Worm (Caenorhabditis elegans) whole organism, L4 larva: Measurements from ENCODE around the gene ZK1073.2.

Source experiments
- D1046.2 ChIP-seq: fragments of 200-800 bp; sonication (Bioruptor generic); IDR thresholded peaks from 2 replicates; pipeline ENCODE4 v1.3.6; 2022; ENCODE audit warnings: missing genetic modification characterization, missing compliant biosample characterization
- F10B5.3 ChIP-seq: sonication (generic microtip); optimal IDR thresholded peaks from 2 replicates; lab custom pipeline; 2016; ENCODE audit warnings: mild to moderate bottlenecking, missing genetic modification characterization, missing compliant biosample characterization
- F44E2.7 ChIP-seq: fragments of 200-800 bp; sonication (Bioruptor generic); IDR thresholded peaks from 2 replicates; pipeline ENCODE4 v2.1.2; 2022; ENCODE audit warnings: missing genetic modification characterization, missing compliant biosample characterization
- F49E8.2 ChIP-seq: sonication (generic microtip); optimal IDR thresholded peaks from 2 replicates; lab custom pipeline; 2016; ENCODE audit warnings: missing compliant biosample characterization, mild to moderate bottlenecking, missing genetic modification characterization, borderline replicate concordance
- ZK337.2 ChIP-seq: fragments of 200-800 bp; sonication (Bioruptor generic); IDR thresholded peaks from 2 replicates; pipeline ENCODE4 v1.3.6; 2022; ENCODE audit warnings: missing genetic modification reagents, missing genetic modification characterization, missing compliant biosample characterization
- aly-2 ChIP-seq: sonication (generic microtip); optimal IDR thresholded peaks from 2 replicates; lab custom pipeline; 2018; ENCODE audit warnings: missing biosample characterization, missing genetic modification characterization
- ceh-20 ChIP-seq: fragments of 200-800 bp; sonication (Bioruptor generic); IDR thresholded peaks from 2 replicates; pipeline ENCODE4 v1.3.6; 2022; ENCODE audit warnings: missing genetic modification reagents, missing genetic modification characterization, missing compliant biosample characterization
- ceh-32 ChIP-seq: sonication (generic microtip); optimal IDR thresholded peaks from 2 replicates; lab custom pipeline; 2016; ENCODE audit warnings: mild to moderate bottlenecking, missing genetic modification characterization, missing compliant biosample characterization; ENCODE audit not compliant: poor library complexity
- ceh-62 ChIP-seq: sonication (generic microtip); optimal IDR thresholded peaks from 2 replicates; lab custom pipeline; 2017; ENCODE audit warnings: missing biosample characterization, missing genetic modification characterization
- ctbp-1 ChIP-seq: fragments of 200-800 bp; sonication (Bioruptor generic); IDR thresholded peaks from 2 replicates; pipeline ENCODE4 v1.3.6; 2022; ENCODE audit warnings: missing genetic modification reagents, missing genetic modification characterization, missing compliant biosample characterization
- daf-12 ChIP-seq: fragments of 150-350 bp; optimal IDR thresholded peaks from 2 replicates; lab custom pipeline; 2014; ENCODE audit warnings: missing biosample characterization, missing genetic modification reagents, missing genetic modification characterization
- daf-16 ChIP-seq, 3 experiments: sonication (generic microtip); optimal IDR thresholded peaks; 2 replicates each; lab custom pipeline; 2016 to 2017; ENCODE audit warnings: missing genetic modification characterization in 3 of 3, missing genetic modification reagents in 3 of 3, mild to moderate bottlenecking in 2 of 3, missing compliant biosample characterization in 2 of 3, missing biosample characterization in 1 of 3, moderate library complexity in 1 of 3
- dpl-1 ChIP-seq: fragments of 150-350 bp; optimal IDR thresholded peaks from 2 replicates; lab custom pipeline; 2014; ENCODE audit warnings: missing biosample characterization, missing genetic modification reagents, missing genetic modification characterization
- duxl-1 ChIP-seq: sonication (generic microtip); optimal IDR thresholded peaks from 2 replicates; lab custom pipeline; 2016; ENCODE audit warnings: mild to moderate bottlenecking, missing genetic modification characterization, moderate library complexity, missing compliant biosample characterization; ENCODE audit not compliant: poor library complexity
- dve-1 ChIP-seq: sonication (generic microtip); optimal IDR thresholded peaks from 2 replicates; lab custom pipeline; 2017; ENCODE audit warnings: antibody characterized with exemption, mild to moderate bottlenecking, missing genetic modification characterization, missing compliant biosample characterization; ENCODE audit not compliant: insufficient read depth
- egl-43 ChIP-seq: fragments of 200-800 bp; sonication (Bioruptor generic); IDR thresholded peaks from 2 replicates; pipeline ENCODE4 v1.3.6; 2022; ENCODE audit warnings: missing genetic modification reagents, missing genetic modification characterization, missing compliant biosample characterization
- fos-1 ChIP-seq: fragments of 150-350 bp; optimal IDR thresholded peaks from 2 replicates; lab custom pipeline; 2014; ENCODE audit warnings: missing biosample characterization, missing genetic modification characterization
- hlh-30 ChIP-seq: sonication (generic microtip); optimal IDR thresholded peaks from 2 replicates; lab custom pipeline; 2017; ENCODE audit warnings: antibody characterized with exemption, mild to moderate bottlenecking, missing genetic modification characterization, missing compliant biosample characterization; ENCODE audit not compliant: insufficient read depth
- lim-7 ChIP-seq: fragments of 200-800 bp; sonication (Bioruptor generic); IDR thresholded peaks from 2 replicates; pipeline ENCODE4 v1.3.6; 2022; ENCODE audit warnings: missing genetic modification characterization, missing compliant biosample characterization
- lin-1 ChIP-seq: fragments of 200-800 bp; sonication (Bioruptor generic); IDR thresholded peaks from 2 replicates; pipeline ENCODE4 v1.3.6; 2022; ENCODE audit warnings: missing genetic modification reagents, missing genetic modification characterization, missing compliant biosample characterization
- lin-39 ChIP-seq: fragments of 150-350 bp; optimal IDR thresholded peaks from 2 replicates; lab custom pipeline; 2014; ENCODE audit warnings: missing biosample characterization, missing genetic modification reagents, missing genetic modification characterization
- lsy-2 ChIP-seq, 2 experiments: fragments of 150-350 bp in 1 of 2; sonication (generic microtip) in 1 of 2; optimal IDR thresholded peaks; 2 replicates each; lab custom pipeline; 2014 to 2017; ENCODE audit warnings: missing biosample characterization in 2 of 2, missing genetic modification characterization in 2 of 2
- madf-5 ChIP-seq, 2 experiments: fragments of 200-800 bp; sonication (Bioruptor generic); IDR thresholded peaks; 2 replicates each; pipeline ENCODE4 v1.3.6; 2022; ENCODE audit warnings: missing compliant biosample characterization in 2 of 2, missing genetic modification characterization in 2 of 2
- madf-9 ChIP-seq: fragments of 200-800 bp; sonication (Bioruptor generic); conservative IDR thresholded peaks from 2 replicates; pipeline ENCODE4 v1.3.6; 2022; ENCODE audit warnings: missing genetic modification reagents, missing genetic modification characterization, missing compliant biosample characterization
- mdl-1 ChIP-seq, 2 experiments: fragments of 150-350 bp in 1 of 2; sonication (generic microtip) in 1 of 2; optimal IDR thresholded peaks; 2 replicates each; lab custom pipeline; 2014 to 2017; ENCODE audit warnings: missing biosample characterization in 2 of 2, missing genetic modification characterization in 2 of 2
- mdt-29 ChIP-seq: fragments of 200-800 bp; sonication (Bioruptor generic); IDR thresholded peaks from 2 replicates; pipeline ENCODE4 v1.3.6; 2022; ENCODE audit warnings: missing genetic modification reagents, missing genetic modification characterization, missing compliant biosample characterization
- nhr-10 ChIP-seq: fragments of 150-350 bp; optimal IDR thresholded peaks from 2 replicates; lab custom pipeline; 2014; ENCODE audit warnings: missing biosample characterization, missing genetic modification characterization
- nhr-28 ChIP-seq: fragments of 150-350 bp; optimal IDR thresholded peaks from 2 replicates; lab custom pipeline; 2014; ENCODE audit warnings: missing biosample characterization, missing genetic modification characterization
- nhr-42 ChIP-seq: fragments of 200-800 bp; sonication (Bioruptor generic); IDR thresholded peaks from 2 replicates; pipeline ENCODE4 v1.3.6; 2022; ENCODE audit warnings: missing genetic modification characterization, missing compliant biosample characterization
- nhr-48 ChIP-seq: sonication (generic microtip); optimal IDR thresholded peaks from 2 replicates; lab custom pipeline; 2016; ENCODE audit warnings: mild to moderate bottlenecking, missing genetic modification characterization, missing compliant biosample characterization
- nhr-76 ChIP-seq: fragments of 150-350 bp; optimal IDR thresholded peaks from 2 replicates; lab custom pipeline; 2014; ENCODE audit warnings: missing biosample characterization, missing genetic modification characterization
- rbr-2 ChIP-seq: sonication (generic microtip); optimal IDR thresholded peaks from 2 replicates; lab custom pipeline; 2016; ENCODE audit warnings: missing genotype, missing genetic modification characterization, missing compliant biosample characterization
- sdz-12 ChIP-seq: fragments of 200-800 bp; sonication (Bioruptor generic); optimal IDR thresholded peaks from 2 replicates; lab custom pipeline; 2018; ENCODE audit warnings: mild to moderate bottlenecking, missing genetic modification characterization, missing compliant biosample characterization
- set-16 ChIP-seq: fragments of 200-800 bp; sonication (Bioruptor generic); IDR thresholded peaks from 2 replicates; pipeline ENCODE4 v1.3.6; 2022; ENCODE audit warnings: missing genetic modification reagents, missing genetic modification characterization, missing compliant biosample characterization
- skn-1 ChIP-seq: fragments of 150-350 bp; optimal IDR thresholded peaks from 2 replicates; lab custom pipeline; 2014; ENCODE audit warnings: missing biosample characterization, missing genetic modification characterization
- snpc-1.2 ChIP-seq: fragments of 200-800 bp; sonication (Bioruptor generic); IDR thresholded peaks from 2 replicates; pipeline ENCODE4 v1.3.6; 2022; ENCODE audit warnings: missing genetic modification reagents, missing genetic modification characterization, missing compliant biosample characterization
- spr-1 ChIP-seq: sonication (generic microtip); optimal IDR thresholded peaks from 2 replicates; lab custom pipeline; 2016; ENCODE audit warnings: mild to moderate bottlenecking, missing genetic modification characterization, missing compliant biosample characterization
- spr-3 ChIP-seq: fragments of 200-800 bp; sonication (Bioruptor generic); optimal IDR thresholded peaks from 2 replicates; lab custom pipeline; 2018; ENCODE audit warnings: mild to moderate bottlenecking, missing genetic modification characterization, missing compliant biosample characterization
- tra-1 ChIP-seq: fragments of 200-800 bp; sonication (Bioruptor generic); IDR thresholded peaks from 2 replicates; pipeline ENCODE4 v1.3.6; 2022; ENCODE audit warnings: missing genetic modification reagents, missing genetic modification characterization, missing compliant biosample characterization
- unc-39 ChIP-seq: sonication (generic microtip); optimal IDR thresholded peaks from 2 replicates; lab custom pipeline; 2017; ENCODE audit warnings: missing biosample characterization, missing genetic modification characterization
- unc-62 ChIP-seq, 3 experiments: fragments of 150-350 bp in 1 of 3; sonication (generic microtip); optimal IDR thresholded peaks in 2 of 3; peaks in 1 of 3; 1 replicate in 1 of 3; 2 replicates in 2 of 3; lab custom pipeline; 2014 to 2017; ENCODE audit warnings: missing biosample characterization in 3 of 3, missing genetic modification characterization in 3 of 3, missing genetic modification reagents in 3 of 3, missing genotype in 1 of 3
- vab-7 ChIP-seq: fragments of 200-800 bp; sonication (Bioruptor generic); IDR thresholded peaks from 2 replicates; pipeline ENCODE4 v1.3.6; 2022; ENCODE audit warnings: missing genetic modification reagents, missing genetic modification characterization, missing compliant biosample characterization
- zfp-2 ChIP-seq: sonication (generic microtip); optimal IDR thresholded peaks from 2 replicates; lab custom pipeline; 2016; ENCODE audit warnings: mild to moderate bottlenecking, missing genetic modification characterization, missing compliant biosample characterization
- zip-2 ChIP-seq: fragments of 150-350 bp; optimal IDR thresholded peaks from 2 replicates; lab custom pipeline; 2014; ENCODE audit warnings: missing biosample characterization, missing genetic modification characterization
- ztf-7 ChIP-seq: fragments of 150-350 bp; optimal IDR thresholded peaks from 2 replicates; lab custom pipeline; 2014; ENCODE audit warnings: missing biosample characterization, missing genetic modification characterization

The ZK1073.2 gene

ce11 chrX:16143853-16144252, 40.4 kb downstream of the ZK1073.2 start (continued):
- TF ChIP-seq ctbp-1 (GFP tag; lab: Robert Waterston, UW) = no peak

- TF ChIP-seq nhr-42 (GFP tag; lab: Robert Waterston, UW) (0 out of 2 replicates have a peak, but pooled peaks have one; percentile 38), set-16 (peak; percentile 96), nhr-48 (tag; lab: Kevin White, UChicago) (no peak), lim-7 (GFP tag; lab: Robert Waterston, UW) (no peak), egl-43 (peak; percentile 58; the same call in 1 of the 2 replicates), F44E2.7 (GFP tag; lab: Robert Waterston, UW) (0 out of 2 replicates have a peak, but pooled peaks have one; percentile 12), lin-1 (GFP tag; lab: Robert Waterston, UW) (no peak), vab-7 (GFP tag; lab: Robert Waterston, UW) (0 out of 2 replicates have a peak, but pooled peaks have one; percentile 21), sdz-12 (peak; percentile 73), tra-1 (GFP tag; lab: Robert Waterston, UW) (0 out of 2 replicates have a peak, but pooled peaks have one; percentile 6), snpc-1.2 (GFP tag; lab: Robert Waterston, UW) (no peak), mdl-1 (tag; optimal IDR thresholded peaks at IDR 0.05; lab: Kevin White, UChicago) (no peak)
Measured at ce11 chrX:16144584-16144983, 41.1 kb downstream of the ZK1073.2 start.

- TF ChIP-seq nhr-28 (tag; lab: Kevin White, UChicago) = no peak
- no peak for TF ChIP-seq nhr-48 (tag; lab: Kevin White, UChicago)
- TF ChIP-seq skn-1 = no peak
- no peak for TF ChIP-seq mdt-29 (GFP tag; lab: Robert Waterston, UW)
- no peak for TF ChIP-seq lin-39
- TF ChIP-seq duxl-1 (tag; lab: Kevin White, UChicago) = no peak
- TF ChIP-seq F44E2.7 (GFP tag; lab: Robert Waterston, UW) = no peak
- TF ChIP-seq zip-2 = no peak
- TF ChIP-seq egl-43 = no peak
- no peak for TF ChIP-seq ceh-32 (tag; lab: Kevin White, UChicago)
- TF ChIP-seq dpl-1 (GFP tag; lab: Kevin White, UChicago) = no peak
- TF ChIP-seq tra-1 (GFP tag; lab: Robert Waterston, UW) = no peak
- TF ChIP-seq ZK337.2 (GFP tag; lab: Robert Waterston, UW) = no peak
- no peak for TF ChIP-seq lim-7 (GFP tag; lab: Robert Waterston, UW)
- no peak for TF ChIP-seq ztf-7
- TF ChIP-seq madf-5 (GFP tag; IDR thresholded peaks at IDR 0.05; lab: Robert Waterston, UW) = no peak
- TF ChIP-seq zfp-2 (tag; lab: Kevin White, UChicago) = no peak
- TF ChIP-seq F10B5.3 (tag; lab: Kevin White, UChicago) = no peak
- TF ChIP-seq unc-62 (GFP tag; optimal IDR thresholded peaks at IDR 0.05 in 1 of 2; lab: Kevin White, UChicago) = peak in 1 of 2 experiments; percentile 31
- TF ChIP-seq unc-62 (tag; optimal IDR thresholded peaks at IDR 0.05; lab: Kevin White, UChicago) = no peak
- TF ChIP-seq F49E8.2 = no peak
- TF ChIP-seq snpc-1.2 (GFP tag; lab: Robert Waterston, UW) = no peak
- TF ChIP-seq spr-1 (tag; lab: Kevin White, UChicago) = no peak
- no peak for TF ChIP-seq unc-39 (tag; lab: Kevin White, UChicago)
- no peak for TF ChIP-seq ceh-62 (tag; lab: Kevin White, UChicago)
- TF ChIP-seq D1046.2 (GFP tag; lab: Robert Waterston, UW) = no peak
- no peak for TF ChIP-seq aly-2 (tag; lab: Kevin White, UChicago)
- no peak for TF ChIP-seq nhr-10 (tag; lab: Kevin White, UChicago)
- peak; percentile 49 for TF ChIP-seq rbr-2 (tag; lab: Kevin White, UChicago)
- peak; percentile 20 to 72 for TF ChIP-seq mdl-1 (tag; optimal IDR thresholded peaks at IDR 0.05; lab: Kevin White, UChicago)
- TF ChIP-seq vab-7 (GFP tag; lab: Robert Waterston, UW) = no peak
- TF ChIP-seq spr-3 (GFP tag; lab: Kevin White, UChicago) = no peak
- TF ChIP-seq fos-1 (tag; lab: Kevin White, UChicago) = no peak
- no peak for TF ChIP-seq daf-12 (tag; lab: Kevin White, UChicago)
- peak in 1 of 2 experiments; percentile 83 for TF ChIP-seq daf-16 (GFP tag; optimal IDR thresholded peaks at IDR 0.05; lab: Kevin White, UChicago)
- TF ChIP-seq daf-16 (tag; optimal IDR thresholded peaks at IDR 0.05; lab: Kevin White, UChicago) = no peak
- no peak for TF ChIP-seq ceh-20 (GFP tag; lab: Robert Waterston, UW)
- TF ChIP-seq madf-9 (GFP tag; lab: Robert Waterston, UW) = no peak
- TF ChIP-seq hlh-30 = peak; percentile 25
- no peak for TF ChIP-seq lsy-2 (tag; optimal IDR thresholded peaks at IDR 0.05; lab: Kevin White, UChicago)
- no peak for TF ChIP-seq nhr-76 (tag; lab: Kevin White, UChicago)
- no peak for TF ChIP-seq dve-1 (tag; lab: Kevin White, UChicago)
Measured at ce11 chrX:16145244-16145643, 41.7 kb downstream of the ZK1073.2 start.
